Fruit fly (Drosophila melanogaster): ENCODE results near the gene ND-51.

ND-51 gene

dm6 chr2L:6019352-6020131 lies 43.0 kb downstream of the ND-51 start, which contains the start of gene H2.0 (continued):
- TF ChIP-seq zfh1 (GFP tag; IDR thresholded peaks at IDR 0.05) = 0 out of 3 replicates have a peak, but pooled peaks have one; percentile 23
- no peak for TF ChIP-seq ftz-f1 (GFP tag; optimal IDR thresholded peaks at IDR 0.05)
- TF ChIP-seq CG1603 (tag; optimal IDR thresholded peaks at IDR 0.05) = peak; percentile 57
- peak; percentile 56 for TF ChIP-seq grau (tag; optimal IDR thresholded peaks at IDR 0.05)
- TF ChIP-seq CG16815 (GFP tag; optimal IDR thresholded peaks at IDR 0.05) = peak; percentile 44
- TF ChIP-seq Ptx1 (GFP tag; IDR thresholded peaks at IDR 0.05) = 0 out of 2 replicates have a peak, but pooled peaks have one; percentile 15
- TF ChIP-seq disco-r (GFP tag; optimal IDR thresholded peaks at IDR 0.05) = peak; percentile 4
- TF ChIP-seq repo (GFP tag; optimal IDR thresholded peaks at IDR 0.05) = no peak
- TF ChIP-seq az2 (GFP tag; optimal IDR thresholded peaks at IDR 0.05) = peak; percentile 27
- peak; percentile 68; the same call in 2 of the 3 replicates for TF ChIP-seq sr (GFP tag; IDR thresholded peaks at IDR 0.05)
- TF ChIP-seq BEAF-32 (GFP tag; optimal IDR thresholded peaks at IDR 0.05) = no peak
- TF ChIP-seq ara (GFP tag; IDR thresholded peaks at IDR 0.05) = 0 out of 2 replicates have a peak, but pooled peaks have one; percentile 26
- peak; percentile 8 for TF ChIP-seq Hr3 (GFP tag; optimal IDR thresholded peaks at IDR 0.05)
- TF ChIP-seq CG10543 (GFP tag; optimal IDR thresholded peaks at IDR 0.05) = peak; percentile 26
- no peak for TF ChIP-seq bab2 (GFP tag; optimal IDR thresholded peaks at IDR 0.05)
- peak; percentile 25 for TF ChIP-seq Atf-2 (GFP tag; optimal IDR thresholded peaks at IDR 0.05)
- no peak for TF ChIP-seq ind (GFP tag; optimal IDR thresholded peaks at IDR 0.05)
- TF ChIP-seq HLHmδ (GFP tag; optimal IDR thresholded peaks at IDR 0.05) = peak; percentile 79
- TF ChIP-seq Awh (GFP tag; IDR thresholded peaks at IDR 0.05) = peak; percentile 53
- TF ChIP-seq CG6254 (GFP tag; optimal IDR thresholded peaks at IDR 0.05) = no peak
- TF ChIP-seq CG31441 (GFP tag; IDR thresholded peaks at IDR 0.05) = peak; percentile 44
- peak; percentile 40 for TF ChIP-seq CG8924 (tag; optimal IDR thresholded peaks at IDR 0.05)
- TF ChIP-seq D (optimal IDR thresholded peaks at IDR 0.05) = no peak
- TF ChIP-seq D (GFP tag; optimal IDR thresholded peaks at IDR 0.05) = peak; percentile 46
- TF ChIP-seq CG17385 (GFP tag; optimal IDR thresholded peaks at IDR 0.05) = peak; percentile 8
- TF ChIP-seq danr (GFP tag; IDR thresholded peaks at IDR 0.05) = 0 out of 2 replicates have a peak, but pooled peaks have one; percentile 11
- no peak for TF ChIP-seq CG10366 (GFP tag; IDR thresholded peaks at IDR 0.05)
- TF ChIP-seq pfk (GFP tag; optimal IDR thresholded peaks at IDR 0.05) = no peak
- no peak for TF ChIP-seq CHES-1-like (GFP tag; optimal IDR thresholded peaks at IDR 0.05)
- TF ChIP-seq CG7556 (GFP tag; optimal IDR thresholded peaks at IDR 0.05) = peak; percentile 34
- TF ChIP-seq NfI (GFP tag; optimal IDR thresholded peaks at IDR 0.05) = peak; percentile 20
- no peak for TF ChIP-seq nerfin-1 (tag; optimal IDR thresholded peaks at IDR 0.05)
- no peak for TF ChIP-seq CG11085 (GFP tag; IDR thresholded peaks at IDR 0.05)
- peak; percentile 69 for TF ChIP-seq CG15696 (tag; optimal IDR thresholded peaks at IDR 0.05)
- peak; percentile 38 for TF ChIP-seq CoRest (tag; optimal IDR thresholded peaks at IDR 0.05)
- no peak for TF ChIP-seq MBD-R2 (GFP tag; IDR thresholded peaks at IDR 0.05)
- TF ChIP-seq TFAM (GFP tag; optimal IDR thresholded peaks at IDR 0.05) = no peak
- TF ChIP-seq knrl (GFP tag; IDR thresholded peaks at IDR 0.05; ENCODE audit: partially characterized antibody) = no peak
- TF ChIP-seq CG2202 (tag; optimal IDR thresholded peaks at IDR 0.05) = peak; percentile 8
- TF ChIP-seq CG14710 (tag; optimal IDR thresholded peaks at IDR 0.05) = peak; percentile 46
- peak; percentile 27 for TF ChIP-seq lab (GFP tag; optimal IDR thresholded peaks at IDR 0.05)
- 0 out of 2 replicates have a peak, but pooled peaks have one; percentile 26 for TF ChIP-seq CG31224 (GFP tag; IDR thresholded peaks at IDR 0.05)
- TF ChIP-seq twi (tag; optimal IDR thresholded peaks at IDR 0.05) = peak; percentile 94
- peak; percentile 10 for TF ChIP-seq gsb-n (tag; optimal IDR thresholded peaks at IDR 0.05)
- peak; percentile 34 for TF ChIP-seq CG12769 (tag; optimal IDR thresholded peaks at IDR 0.05)
- no peak for TF ChIP-seq Rx (GFP tag; IDR thresholded peaks at IDR 0.05)
- TF ChIP-seq nmo (GFP tag; optimal IDR thresholded peaks at IDR 0.05) = peak; percentile 59
- TF ChIP-seq pzg (GFP tag; optimal IDR thresholded peaks at IDR 0.05) = no peak
- TF ChIP-seq CG5245 (GFP tag; optimal IDR thresholded peaks at IDR 0.05) = no peak
